Fruit fly (Drosophila melanogaster) whole organism, embryonic: ENCODE measurements around the gene CG33293.
A peak's percentile ranks its signal among the peaks of the same experiment; 100 is the strongest.

Source experiments
- Aef1 ChIP-seq: fragments of 200-800 bp; sonication (Bioruptor generic); IDR thresholded peaks from 3 replicates; pipeline ENCODE4 v1.3.6; 2022; ENCODE audit warnings: missing biosample characterization, missing genetic modification characterization
- BEAF-32 ChIP-seq: fragments of 200-800 bp; sonication (Bioruptor generic); optimal IDR thresholded peaks from 3 replicates; lab custom pipeline; 2017; ENCODE audit warnings: missing biosample characterization, missing genetic modification characterization, mild to moderate bottlenecking, moderate library complexity, missing genetic modification reagents
- CG10209 ChIP-seq: fragments of 200-800 bp; sonication (Bioruptor generic); optimal IDR thresholded peaks from 3 replicates; lab custom pipeline; 2017; ENCODE audit warnings: missing biosample characterization, mild to moderate bottlenecking, missing genetic modification characterization, missing genetic modification reagents
- CG13424 ChIP-seq: fragments of 200-800 bp; sonication (Bioruptor generic); optimal IDR thresholded peaks from 2 replicates; lab custom pipeline; 2019; ENCODE audit warnings: missing biosample characterization, mild to moderate bottlenecking, missing genetic modification characterization, moderate library complexity
- CG13894 ChIP-seq: fragments of 200-800 bp; sonication (Bioruptor generic); optimal IDR thresholded peaks from 3 replicates; lab custom pipeline; 2018; ENCODE audit warnings: missing biosample characterization, mild to moderate bottlenecking, missing genetic modification characterization, moderate library complexity
- CG14667 ChIP-seq: fragments of 200-800 bp; sonication (Bioruptor generic); IDR thresholded peaks from 2 replicates; pipeline ENCODE4 v1.3.6; 2022; ENCODE audit warnings: missing biosample characterization, missing genetic modification characterization
- CG15601 ChIP-seq: fragments of 200-800 bp; sonication (Bioruptor generic); optimal IDR thresholded peaks from 3 replicates; lab custom pipeline; 2019; ENCODE audit warnings: missing biosample characterization, mild to moderate bottlenecking, missing genetic modification characterization, moderate library complexity
- CG17568 ChIP-seq: fragments of 200-800 bp; sonication (Bioruptor generic); optimal IDR thresholded peaks from 2 replicates; lab custom pipeline; 2018; ENCODE audit warnings: missing biosample characterization, mild to moderate bottlenecking, missing genetic modification characterization, moderate library complexity
- CG17802 ChIP-seq: fragments of 200-800 bp; sonication (Bioruptor generic); optimal IDR thresholded peaks from 2 replicates; lab custom pipeline; 2018; ENCODE audit warnings: missing biosample characterization, mild to moderate bottlenecking, missing genetic modification characterization, moderate library complexity
- CG2712 ChIP-seq: fragments of 200-800 bp; optimal IDR thresholded peaks from 3 replicates; lab custom pipeline; 2019; ENCODE audit warnings: missing biosample characterization, mild to moderate bottlenecking, missing genetic modification characterization, moderate library complexity
- CG3995 ChIP-seq: fragments of 200-800 bp; sonication (Bioruptor generic); optimal IDR thresholded peaks from 3 replicates; lab custom pipeline; 2016; ENCODE audit warnings: missing biosample characterization, missing genetic modification characterization
- CG4282 ChIP-seq: fragments of 200-800 bp; sonication (Bioruptor generic); optimal IDR thresholded peaks from 2 replicates; lab custom pipeline; 2016; ENCODE audit warnings: missing biosample characterization, missing genetic modification characterization
- CG4820 ChIP-seq: fragments of 200-800 bp; sonication (Bioruptor generic); optimal IDR thresholded peaks from 3 replicates; lab custom pipeline; 2016; ENCODE audit warnings: missing biosample characterization, missing genetic modification characterization
- CG6683 ChIP-seq: fragments of 200-800 bp; sonication (Bioruptor generic); optimal IDR thresholded peaks from 2 replicates; lab custom pipeline; 2017; ENCODE audit warnings: missing biosample characterization, mild to moderate bottlenecking, missing genetic modification characterization, missing genetic modification reagents
- CG6689 ChIP-seq: fragments of 200-800 bp; sonication (Bioruptor generic); IDR thresholded peaks from 2 replicates; pipeline ENCODE4 v1.3.6; 2022; ENCODE audit warnings: missing biosample characterization, missing genetic modification characterization
- CG7357 ChIP-seq: fragments of 200-800 bp; sonication (Bioruptor generic); IDR thresholded peaks from 3 replicates; pipeline ENCODE4 v1.3.6; 2022; ENCODE audit warnings: missing biosample characterization, missing genetic modification characterization
- CG8765 ChIP-seq: fragments of 200-800 bp; sonication (Bioruptor generic); IDR thresholded peaks from 2 replicates; pipeline ENCODE4 v1.3.6; 2022; ENCODE audit warnings: missing biosample characterization, missing genetic modification characterization
- CG8924 ChIP-seq: fragments of 200-800 bp; optimal IDR thresholded peaks from 3 replicates; lab custom pipeline; 2019; ENCODE audit warnings: missing biosample characterization, mild to moderate bottlenecking, missing genetic modification characterization, moderate library complexity
- CG9727 ChIP-seq: fragments of 200-800 bp; sonication (Bioruptor generic); optimal IDR thresholded peaks from 3 replicates; lab custom pipeline; 2017; ENCODE audit warnings: missing biosample characterization, mild to moderate bottlenecking, missing genetic modification characterization
- Doc3 ChIP-seq: fragments of 200-800 bp; sonication (Bioruptor generic); IDR thresholded peaks from 3 replicates; pipeline ENCODE4 v1.3.6; 2022; ENCODE audit warnings: missing biosample characterization, missing genetic modification characterization; ENCODE audit not compliant: partially characterized antibody
- E2f2 ChIP-seq: fragments of 200-800 bp; sonication (Bioruptor generic); IDR thresholded peaks from 2 replicates; pipeline ENCODE4 v1.3.6; 2022; ENCODE audit warnings: missing biosample characterization, missing genetic modification characterization
- HHEX ChIP-seq: fragments of 200-800 bp; sonication (Bioruptor generic); optimal IDR thresholded peaks from 3 replicates; lab custom pipeline; 2017; ENCODE audit warnings: missing biosample characterization, mild to moderate bottlenecking, missing genetic modification characterization, missing genetic modification reagents
- HmgD ChIP-seq: fragments of 200-800 bp; sonication (Bioruptor generic); optimal IDR thresholded peaks from 3 replicates; lab custom pipeline; 2016; ENCODE audit warnings: missing biosample characterization, missing genetic modification characterization
- Lhr ChIP-seq: fragments of 200-800 bp; sonication (Bioruptor generic); optimal IDR thresholded peaks from 3 replicates; lab custom pipeline; 2017; ENCODE audit warnings: mild to moderate bottlenecking, missing biosample characterization, missing genetic modification reagents, missing genetic modification characterization
- MTF-1 ChIP-seq: fragments of 200-800 bp; sonication (Bioruptor generic); optimal IDR thresholded peaks from 2 replicates; lab custom pipeline; 2018; ENCODE audit warnings: missing biosample characterization, mild to moderate bottlenecking, missing genetic modification characterization, borderline replicate concordance
- Med ChIP-seq: fragments of 200-800 bp; sonication (Bioruptor generic); peaks from one replicate; lab custom pipeline; 2016; ENCODE audit warnings: missing biosample characterization, missing genetic modification characterization, mild to moderate bottlenecking, inconsistent platforms, moderate library complexity
- Meics ChIP-seq: fragments of 200-800 bp; sonication (Bioruptor generic); optimal IDR thresholded peaks from 2 replicates; lab custom pipeline; 2017; ENCODE audit warnings: missing biosample characterization, mild to moderate bottlenecking, missing genetic modification characterization
- Nf-YC ChIP-seq: fragments of 200-800 bp; optimal IDR thresholded peaks from 3 replicates; lab custom pipeline; 2019; ENCODE audit warnings: missing biosample characterization, mild to moderate bottlenecking, missing genetic modification characterization, moderate library complexity
- Poxn ChIP-seq: fragments of 200-800 bp; sonication (Bioruptor generic); IDR thresholded peaks from 2 replicates; pipeline ENCODE4 v1.3.6; 2022; ENCODE audit warnings: missing biosample characterization, missing genetic modification characterization
- abd-A ChIP-seq: fragments of 200-800 bp; sonication (Bioruptor generic); optimal IDR thresholded peaks from 3 replicates; lab custom pipeline; 2019; ENCODE audit warnings: missing biosample characterization, mild to moderate bottlenecking, missing genetic modification characterization, moderate library complexity
- btn ChIP-seq: fragments of 200-800 bp; sonication (Bioruptor generic); optimal IDR thresholded peaks from 2 replicates; lab custom pipeline; 2016; ENCODE audit warnings: missing biosample characterization, missing genetic modification characterization
- cg ChIP-seq: fragments of 200-800 bp; sonication (Bioruptor generic); optimal IDR thresholded peaks from 3 replicates; lab custom pipeline; 2019; ENCODE audit warnings: missing biosample characterization, mild to moderate bottlenecking, missing genetic modification characterization, moderate library complexity
- chm ChIP-seq: fragments of 200-800 bp; sonication (Bioruptor generic); IDR thresholded peaks from 2 replicates; pipeline ENCODE4 v1.3.6; 2022; ENCODE audit warnings: missing biosample characterization, missing genetic modification characterization
- eve ChIP-seq, 2 experiments: fragments of >200 bp; optimal IDR thresholded peaks; 2 replicates each; lab custom pipeline; 2017; ENCODE audit warnings: missing biosample characterization in 2 of 2, missing genetic modification characterization in 2 of 2
- fd96Cb ChIP-seq: fragments of 200-800 bp; sonication (Bioruptor generic); optimal IDR thresholded peaks from 2 replicates; lab custom pipeline; 2018; ENCODE audit warnings: missing biosample characterization, mild to moderate bottlenecking, missing genetic modification characterization, moderate library complexity
- grau ChIP-seq: fragments of 200-800 bp; optimal IDR thresholded peaks from 3 replicates; lab custom pipeline; 2019; ENCODE audit warnings: missing biosample characterization, mild to moderate bottlenecking, missing genetic modification characterization, moderate library complexity
- her ChIP-seq: fragments of 200-800 bp; sonication (Bioruptor generic); optimal IDR thresholded peaks from 2 replicates; lab custom pipeline; 2016; ENCODE audit warnings: missing biosample characterization, missing genetic modification characterization
- jumu ChIP-seq: fragments of 200-800 bp; sonication (Bioruptor generic); optimal IDR thresholded peaks from 3 replicates; lab custom pipeline; 2016; ENCODE audit warnings: missing biosample characterization, missing genetic modification characterization
- kni ChIP-seq: fragments of 200-800 bp; sonication (Bioruptor generic); optimal IDR thresholded peaks from 3 replicates; lab custom pipeline; 2017; ENCODE audit warnings: mild to moderate bottlenecking, missing biosample characterization, missing genetic modification reagents, missing genetic modification characterization
- luna ChIP-seq: fragments of 200-800 bp; sonication (Bioruptor generic); optimal IDR thresholded peaks from 2 replicates; lab custom pipeline; 2016; ENCODE audit warnings: missing biosample characterization, missing genetic modification characterization
- nau ChIP-seq: fragments of 200-800 bp; sonication (Bioruptor generic); optimal IDR thresholded peaks from 3 replicates; lab custom pipeline; 2017; ENCODE audit warnings: missing biosample characterization, mild to moderate bottlenecking, missing genetic modification characterization, missing genetic modification reagents
- pb ChIP-seq: fragments of 200-800 bp; sonication (Bioruptor generic); optimal IDR thresholded peaks from 3 replicates; lab custom pipeline; 2016; ENCODE audit warnings: missing biosample characterization, missing genetic modification characterization
- phol ChIP-seq: fragments of 200-800 bp; sonication (Bioruptor generic); optimal IDR thresholded peaks from 3 replicates; lab custom pipeline; 2018; ENCODE audit warnings: missing biosample characterization, mild to moderate bottlenecking, missing genetic modification characterization, moderate library complexity
- pita ChIP-seq: fragments of 200-800 bp; sonication (Bioruptor generic); optimal IDR thresholded peaks from 2 replicates; lab custom pipeline; 2017; ENCODE audit warnings: missing biosample characterization, mild to moderate bottlenecking, missing genetic modification characterization
- pros ChIP-seq: fragments of 200-800 bp; sonication (Bioruptor generic); optimal IDR thresholded peaks from 3 replicates; lab custom pipeline; 2019; ENCODE audit warnings: missing biosample characterization, mild to moderate bottlenecking, missing genetic modification characterization, moderate library complexity
- repo ChIP-seq: fragments of 200-800 bp; sonication (Bioruptor generic); optimal IDR thresholded peaks from 2 replicates; lab custom pipeline; 2016; ENCODE audit warnings: missing biosample characterization, missing genetic modification characterization
- sc ChIP-seq, 3 experiments: fragments of >200 bp in 2 of 3; fragments of 200-800 bp in 1 of 3; sonication (Bioruptor generic) in 1 of 3; optimal IDR thresholded peaks; 2 replicates in 2 of 3; 3 replicates in 1 of 3; lab custom pipeline; 2017; ENCODE audit warnings: mild to moderate bottlenecking in 1 of 3, missing biosample characterization in 1 of 3, missing genetic modification characterization in 1 of 3, missing genetic modification reagents in 1 of 3
- trem ChIP-seq: fragments of 200-800 bp; optimal IDR thresholded peaks from 3 replicates; lab custom pipeline; 2019; ENCODE audit warnings: missing biosample characterization, mild to moderate bottlenecking, missing genetic modification characterization, moderate library complexity
- wor ChIP-seq: fragments of 200-800 bp; sonication (Bioruptor generic); IDR thresholded peaks from 2 replicates; pipeline ENCODE4 v1.3.6; 2022; ENCODE audit warnings: missing biosample characterization, missing genetic modification characterization

The CG33293 gene

dm6 chr3R:5251243-5251865 lies 10.8 kb upstream of the CG33293 start, which contains the start of gene CtsF (continued):
- TF ChIP-seq Med (peak; percentile 88), pros (GFP tag; lab: Kevin White, UChicago) (peak; percentile 22), CG7357 (GFP tag; lab: Robert Waterston, UW) (no peak), CG4282 (peak; percentile 32), CG10209 (no peak), pb (no peak), CG8765 (GFP tag; lab: Robert Waterston, UW) (no peak), HHEX (GFP tag; lab: Kevin White, UChicago) (no peak), wor (no peak), luna (GFP tag; lab: Kevin White, UChicago) (no peak), kni (GFP tag; lab: Kevin White, UChicago) (peak; percentile 74), Doc3 (GFP tag; lab: Robert Waterston, UW) (peak; percentile 97), CG6689 (no peak), CG15601 (peak; percentile 13), Nf-YC (tag; lab: Kevin White, UChicago) (peak; percentile 49), CG6683 (GFP tag; lab: Kevin White, UChicago) (peak; percentile 15), CG3995 (GFP tag; lab: Kevin White, UChicago) (no peak), HmgD (GFP tag; lab: Kevin White, UChicago) (peak; percentile 30), phol (tag; lab: Kevin White, UChicago) (peak; percentile 1), CG13424 (tag; lab: Kevin White, UChicago) (no peak), Lhr (GFP tag; lab: Kevin White, UChicago) (peak; percentile 14), CG13894 (tag; lab: Kevin White, UChicago) (peak; percentile 64), jumu (peak; percentile 14), CG2712 (peak; percentile 38), BEAF-32 (GFP tag; lab: Kevin White, UChicago) (peak; percentile 98), fd96Cb (tag; lab: Kevin White, UChicago) (no peak), nau (GFP tag; lab: Kevin White, UChicago) (no peak), sc (optimal IDR thresholded peaks at IDR 0.05; lab: Kevin White, UChicago) (no peak), sc (GFP tag; optimal IDR thresholded peaks at IDR 0.05; lab: Kevin White, UChicago) (no peak), CG17802 (tag; lab: Kevin White, UChicago) (no peak), cg (GFP tag; lab: Kevin White, UChicago) (peak; percentile 98), E2f2 (GFP tag; lab: Robert Waterston, UW) (peak; percentile 95), her (GFP tag; lab: Kevin White, UChicago) (peak; percentile 79), Aef1 (GFP tag; lab: Robert Waterston, UW) (no peak), Poxn (GFP tag; lab: Robert Waterston, UW) (no peak), CG4820 (no peak), MTF-1 (GFP tag; lab: Kevin White, UChicago) (no peak), chm (GFP tag; lab: Robert Waterston, UW) (peak; percentile 59; the same call in 1 of the 2 replicates), eve (GFP tag; optimal IDR thresholded peaks at IDR 0.05; lab: Kevin White, UChicago) (no peak), pita (GFP tag; lab: Kevin White, UChicago) (no peak), Meics (no peak), repo (GFP tag; lab: Kevin White, UChicago) (no peak), CG17568 (GFP tag; lab: Kevin White, UChicago) (no peak), btn (GFP tag; lab: Kevin White, UChicago) (no peak), grau (tag; lab: Kevin White, UChicago) (peak; percentile 19), abd-A (tag; lab: Kevin White, UChicago) (peak; percentile 53), CG8924 (tag; lab: Kevin White, UChicago) (peak; percentile 41), CG14667 (GFP tag; lab: Robert Waterston, UW) (no peak), trem (tag; lab: Kevin White, UChicago) (peak; percentile 63), CG9727 (no peak)
